Worm (Caenorhabditis elegans): ENCODE data around the gene gasr-8.

The gasr-8 gene

DNA sequence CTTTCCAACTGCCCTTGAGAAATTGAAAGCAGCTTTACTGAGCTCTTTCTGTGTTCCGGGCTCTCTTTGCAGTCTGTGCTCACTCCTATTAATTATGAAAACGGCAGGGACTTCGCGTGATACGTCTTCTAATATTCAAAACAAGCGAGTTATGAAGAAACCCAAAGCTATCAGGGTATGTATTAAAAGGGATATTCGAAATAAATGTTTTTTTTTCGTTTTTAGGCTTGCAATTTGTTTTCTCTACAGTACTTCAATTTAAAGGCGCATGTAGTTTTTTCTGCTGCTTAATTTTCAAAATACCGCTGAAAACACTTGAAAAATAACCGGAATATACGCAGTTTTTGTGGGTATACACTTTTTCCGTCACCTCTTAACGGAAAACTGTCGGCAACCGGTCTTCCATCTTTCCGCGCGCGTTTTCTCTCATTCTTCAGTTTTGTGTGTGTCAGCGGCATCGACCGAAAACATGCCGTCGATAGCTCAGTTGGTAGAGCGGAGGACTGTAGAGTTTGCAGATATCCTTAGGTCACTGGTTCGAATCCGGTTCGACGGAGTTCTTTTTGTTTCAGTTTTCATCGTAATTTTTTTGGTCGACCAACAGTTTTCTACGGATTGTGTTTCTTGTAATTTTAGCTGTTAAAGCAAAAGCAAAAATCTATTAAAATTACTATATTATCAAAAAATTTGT is at the start of gene gasr-8 (continued):
- no peak for TF ChIP-seq F55B11.4 (tag; optimal IDR thresholded peaks at IDR 0.05; ENCODE audit: borderline replicate concordance, insufficient read depth)
- TF ChIP-seq hrde-1 (tag; optimal IDR thresholded peaks at IDR 0.05; ENCODE audit: borderline replicate concordance), result no peak
- TF ChIP-seq dpff-1 (tag; optimal IDR thresholded peaks at IDR 0.05), result no peak
- no peak for TF ChIP-seq snpc-4 (GFP tag; optimal IDR thresholded peaks at IDR 0.05)
- TF ChIP-seq snpc-4 (tag; optimal IDR thresholded peaks at IDR 0.05), result peak in 2 of 4 experiments; percentile 27 to 34
- no peak for TF ChIP-seq lsy-27 (tag; optimal IDR thresholded peaks at IDR 0.05; ENCODE audit: borderline replicate concordance, insufficient read depth)
- TF ChIP-seq nhr-90 (tag; optimal IDR thresholded peaks at IDR 0.05), result peak; percentile 32
- no peak for TF ChIP-seq ztf-6 (GFP tag; IDR thresholded peaks at IDR 0.05)
- TF ChIP-seq attf-3 (GFP tag; conservative IDR thresholded peaks at IDR 0.05), result no peak
- TF ChIP-seq ekl-4 (GFP tag; IDR thresholded peaks at IDR 0.05), result peak; percentile 23; the same call in 1 of the 2 replicates
- TF ChIP-seq die-1 (tag; optimal IDR thresholded peaks at IDR 0.05), result peak; percentile 48
- TF ChIP-seq fkh-3 (tag; optimal IDR thresholded peaks at IDR 0.05), result no peak
- TF ChIP-seq ztf-25 (GFP tag; IDR thresholded peaks at IDR 0.05), result no peak
- no peak for TF ChIP-seq K12H6.12 (tag; optimal IDR thresholded peaks at IDR 0.05)
- TF ChIP-seq unc-130 (GFP tag; optimal IDR thresholded peaks at IDR 0.05), result peak; percentile 8
- no peak for TF ChIP-seq F57C9.4 (tag; optimal IDR thresholded peaks at IDR 0.05)
- no peak for TF ChIP-seq ztf-28 (GFP tag; IDR thresholded peaks at IDR 0.05)
- no peak for TF ChIP-seq cebp-1 (GFP tag; IDR thresholded peaks at IDR 0.05)
- TF ChIP-seq cebp-1 (tag; optimal IDR thresholded peaks at IDR 0.05), result no peak
- TF ChIP-seq hsf-1 (GFP tag; IDR thresholded peaks at IDR 0.05), result peak; percentile 73
- TF ChIP-seq snpc-1.3 (tag; optimal IDR thresholded peaks at IDR 0.05; ENCODE audit: insufficient read depth), result no peak
- no peak for TF ChIP-seq lin-35 (GFP tag; optimal IDR thresholded peaks at IDR 0.05)
- peak; percentile 66 for TF ChIP-seq madf-8 (GFP tag; conservative IDR thresholded peaks at IDR 0.05)
- no peak for TF ChIP-seq ztf-3 (GFP tag; optimal IDR thresholded peaks at IDR 0.05)
- no peak for TF ChIP-seq K11D2.4 (GFP tag; IDR thresholded peaks at IDR 0.05)
- no peak for TF ChIP-seq Y53G8AR.9 (GFP tag; conservative IDR thresholded peaks at IDR 0.05)
- TF ChIP-seq hlh-12 (tag; optimal IDR thresholded peaks at IDR 0.05), result no peak
- TF ChIP-seq egrh-3 (GFP tag; IDR thresholded peaks at IDR 0.05), result no peak
- TF ChIP-seq aptf-3 (GFP tag; IDR thresholded peaks at IDR 0.05), result no peak
- TF ChIP-seq mxl-1 (tag; optimal IDR thresholded peaks at IDR 0.05), result no peak
- TF ChIP-seq attf-6 (GFP tag; IDR thresholded peaks at IDR 0.05), result no peak

- TF ChIP-seq B0019.2 (GFP tag; conservative IDR thresholded peaks at IDR 0.05), result no peak
- no peak for TF ChIP-seq F10E7.11 (tag; optimal IDR thresholded peaks at IDR 0.05)
- TF ChIP-seq snpc-4 (GFP tag; optimal IDR thresholded peaks at IDR 0.05), result no peak
- no peak for TF ChIP-seq snpc-4 (tag; optimal IDR thresholded peaks at IDR 0.05)
- no peak for TF ChIP-seq F57C9.4 (tag; optimal IDR thresholded peaks at IDR 0.05)
- no peak for TF ChIP-seq zim-3 (tag; optimal IDR thresholded peaks at IDR 0.05)
- TF ChIP-seq dpl-1 (GFP tag; optimal IDR thresholded peaks at IDR 0.05), result no peak
- no peak for TF ChIP-seq C17E4.6 (GFP tag; IDR thresholded peaks at IDR 0.05)
- no peak for TF ChIP-seq pbrm-1 (GFP tag; IDR thresholded peaks at IDR 0.05)
- TF ChIP-seq tbp1 (GFP tag; optimal IDR thresholded peaks at IDR 0.05), result no peak
- TF ChIP-seq attf-5 (GFP tag; optimal IDR thresholded peaks at IDR 0.05), result no peak
- TF ChIP-seq him-1 (tag; optimal IDR thresholded peaks at IDR 0.05), result no peak
- TF ChIP-seq dpff-1 (tag; optimal IDR thresholded peaks at IDR 0.05), result no peak
- TF ChIP-seq tbx-9 (tag; optimal IDR thresholded peaks at IDR 0.05; ENCODE audit: borderline replicate concordance), result no peak
- no peak for TF ChIP-seq ets-4 (GFP tag; optimal IDR thresholded peaks at IDR 0.05)
- TF ChIP-seq lin-54 (GFP tag; optimal IDR thresholded peaks at IDR 0.05), result no peak
- TF ChIP-seq F37B4.10 (GFP tag; IDR thresholded peaks at IDR 0.05), result no peak
- no peak for TF ChIP-seq B0035.1 (tag; optimal IDR thresholded peaks at IDR 0.05)
- no peak for TF ChIP-seq snpc-1.3 (tag; optimal IDR thresholded peaks at IDR 0.05; ENCODE audit: insufficient read depth)
These were observed 48.8 kb upstream of the gasr-8 start, which contains the start of gene F43D2.7 for ce11 chrV:14640071-14640470. Gene F43D2.7 (minus strand): TSS chrV:14640171.
